Fruit fly (Drosophila melanogaster): ENCODE results near the gene CG10470.
A peak's percentile ranks its signal among the peaks of the same experiment; 100 is the strongest.

Gene CG10470

dm6 chr2L:19068393-19068792, 19.5 kb downstream of the CG10470 start:
- no peak for TF ChIP-seq fd96Ca (GFP tag; IDR thresholded peaks at IDR 0.05)
- no peak for TF ChIP-seq CG10348 (GFP tag; IDR thresholded peaks at IDR 0.05)
- no peak for TF ChIP-seq CG15710 (tag; optimal IDR thresholded peaks at IDR 0.05)
- TF ChIP-seq CG32121 (GFP tag; IDR thresholded peaks at IDR 0.05), result no peak
- no peak for TF ChIP-seq CG8301 (tag; optimal IDR thresholded peaks at IDR 0.05)
- TF ChIP-seq Ets98B (GFP tag; IDR thresholded peaks at IDR 0.05), result no peak
- TF ChIP-seq rn (GFP tag; IDR thresholded peaks at IDR 0.05), result no peak
- TF ChIP-seq Pif1B (GFP tag; optimal IDR thresholded peaks at IDR 0.05), result no peak
- TF ChIP-seq Snoo (tag; optimal IDR thresholded peaks at IDR 0.05), result no peak
- TF ChIP-seq CG8159 (tag; optimal IDR thresholded peaks at IDR 0.05), result no peak
- no peak for TF ChIP-seq CG9948 (tag; optimal IDR thresholded peaks at IDR 0.05)
- no peak for TF ChIP-seq CG12605 (GFP tag; IDR thresholded peaks at IDR 0.05)
- TF ChIP-seq CG14655 (GFP tag; optimal IDR thresholded peaks at IDR 0.05), result no peak
- no peak for TF ChIP-seq CG13204 (GFP tag; optimal IDR thresholded peaks at IDR 0.05)
- TF ChIP-seq EcR (GFP tag; optimal IDR thresholded peaks at IDR 0.05), result no peak
- TF ChIP-seq D1 (tag; optimal IDR thresholded peaks at IDR 0.05), result no peak
- no peak for TF ChIP-seq gl (tag; optimal IDR thresholded peaks at IDR 0.05)
- no peak for TF ChIP-seq CG4496 (GFP tag; IDR thresholded peaks at IDR 0.05)
- TF ChIP-seq CG34367 (tag; optimal IDR thresholded peaks at IDR 0.05), result no peak

- peak; percentile 64; the same call in 2 of the 3 replicates for TF ChIP-seq fd96Ca (GFP tag; IDR thresholded peaks at IDR 0.05)
- TF ChIP-seq Pif1B (GFP tag; optimal IDR thresholded peaks at IDR 0.05), result no peak
These were observed 20.8 kb downstream of the CG10470 start, which contains the start of gene CG10702 for dm6 chr2L:19069548-19070145. TSS of gene CG10702 (minus strand) at chr2L:19069851.

- TF ChIP-seq CG9948 (tag; optimal IDR thresholded peaks at IDR 0.05) (no peak), CG13204 (GFP tag; optimal IDR thresholded peaks at IDR 0.05) (no peak), gl (tag; optimal IDR thresholded peaks at IDR 0.05) (no peak), Ets98B (GFP tag; IDR thresholded peaks at IDR 0.05) (no peak), CG17806 (tag; optimal IDR thresholded peaks at IDR 0.05) (no peak), CG14655 (GFP tag; optimal IDR thresholded peaks at IDR 0.05) (no peak), fd96Ca (GFP tag; IDR thresholded peaks at IDR 0.05) (no peak)
These were observed 22.8 kb downstream of the CG10470 start for dm6 chr2L:19071713-19072112.

- no peak for TF ChIP-seq CG17806 (tag; optimal IDR thresholded peaks at IDR 0.05)
- no peak for TF ChIP-seq Pif1B (GFP tag; optimal IDR thresholded peaks at IDR 0.05)
- no peak for TF ChIP-seq CG32121 (GFP tag; IDR thresholded peaks at IDR 0.05)
- no peak for TF ChIP-seq D1 (tag; optimal IDR thresholded peaks at IDR 0.05)
- no peak for TF ChIP-seq CG12605 (GFP tag; IDR thresholded peaks at IDR 0.05)
- no peak for TF ChIP-seq Ets98B (GFP tag; IDR thresholded peaks at IDR 0.05)
- no peak for TF ChIP-seq CG13204 (GFP tag; optimal IDR thresholded peaks at IDR 0.05)
- no peak for TF ChIP-seq CG34367 (tag; optimal IDR thresholded peaks at IDR 0.05)
- no peak for TF ChIP-seq CG8159 (tag; optimal IDR thresholded peaks at IDR 0.05)
- no peak for TF ChIP-seq rn (GFP tag; IDR thresholded peaks at IDR 0.05)
- TF ChIP-seq gl (tag; optimal IDR thresholded peaks at IDR 0.05), result no peak
- TF ChIP-seq CG15710 (tag; optimal IDR thresholded peaks at IDR 0.05), result no peak
- TF ChIP-seq CG8301 (tag; optimal IDR thresholded peaks at IDR 0.05), result no peak
- TF ChIP-seq fd96Ca (GFP tag; IDR thresholded peaks at IDR 0.05), result no peak
- TF ChIP-seq CG10348 (GFP tag; IDR thresholded peaks at IDR 0.05), result no peak
- TF ChIP-seq Pif1A (GFP tag; optimal IDR thresholded peaks at IDR 0.05), result no peak
- TF ChIP-seq CG9948 (tag; optimal IDR thresholded peaks at IDR 0.05), result no peak
- no peak for TF ChIP-seq EcR (GFP tag; optimal IDR thresholded peaks at IDR 0.05)
- no peak for TF ChIP-seq CG14655 (GFP tag; optimal IDR thresholded peaks at IDR 0.05)
- no peak for TF ChIP-seq Snoo (tag; optimal IDR thresholded peaks at IDR 0.05)
These were observed 25.4 kb downstream of the CG10470 start, which contains the start of gene CG17572 for dm6 chr2L:19074099-19074828. TSS of gene CG17572 (minus strand) at chr2L:19074149.

- TF ChIP-seq gl (tag; optimal IDR thresholded peaks at IDR 0.05) (no peak), fd96Ca (GFP tag; IDR thresholded peaks at IDR 0.05) (no peak), CG34367 (tag; optimal IDR thresholded peaks at IDR 0.05) (no peak), CG15710 (tag; optimal IDR thresholded peaks at IDR 0.05) (no peak), CG17806 (tag; optimal IDR thresholded peaks at IDR 0.05) (no peak), CG14655 (GFP tag; optimal IDR thresholded peaks at IDR 0.05) (no peak), CG8159 (tag; optimal IDR thresholded peaks at IDR 0.05) (no peak), EcR (GFP tag; optimal IDR thresholded peaks at IDR 0.05) (no peak), CG9948 (tag; optimal IDR thresholded peaks at IDR 0.05) (no peak), Snoo (tag; optimal IDR thresholded peaks at IDR 0.05) (no peak), CG10348 (GFP tag; IDR thresholded peaks at IDR 0.05) (no peak), CG12605 (GFP tag; IDR thresholded peaks at IDR 0.05) (no peak), CG13204 (GFP tag; optimal IDR thresholded peaks at IDR 0.05) (no peak), CG8301 (tag; optimal IDR thresholded peaks at IDR 0.05) (no peak), Ets98B (GFP tag; IDR thresholded peaks at IDR 0.05) (no peak)
These were observed 30.1 kb downstream of the CG10470 start, which contains the start of gene CG10700 for dm6 chr2L:19078928-19079327. TSS of gene CG10700 (minus strand) at chr2L:19079028.

DNA sequence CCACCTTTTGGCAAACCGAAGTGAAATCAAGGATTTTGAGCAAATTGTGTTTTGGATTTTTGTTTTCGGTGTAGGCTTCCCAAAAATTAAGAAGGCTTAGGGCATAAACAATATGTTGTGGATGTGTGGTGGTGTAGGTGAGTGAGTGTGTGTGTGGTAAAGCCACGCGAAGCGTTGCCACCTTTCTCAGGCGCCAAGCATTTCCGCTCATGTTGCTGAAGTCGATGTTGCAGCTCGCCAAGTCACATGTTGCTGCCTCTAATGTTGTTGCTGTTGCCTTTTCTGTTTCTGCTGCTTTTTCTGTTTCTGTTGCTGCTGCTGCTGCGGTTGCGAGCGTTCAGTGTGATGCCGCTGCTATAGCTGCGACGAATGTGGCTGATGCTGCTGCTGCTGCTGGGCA, 30.9 kb downstream of the CG10470 start:
- TF ChIP-seq Pif1B (GFP tag; optimal IDR thresholded peaks at IDR 0.05) (no peak), CG32121 (GFP tag; IDR thresholded peaks at IDR 0.05) (no peak), rn (GFP tag; IDR thresholded peaks at IDR 0.05) (no peak), Snoo (tag; optimal IDR thresholded peaks at IDR 0.05) (no peak), D1 (tag; optimal IDR thresholded peaks at IDR 0.05) (no peak), CG8301 (tag; optimal IDR thresholded peaks at IDR 0.05) (no peak), CG10348 (GFP tag; IDR thresholded peaks at IDR 0.05) (no peak), CG14655 (GFP tag; optimal IDR thresholded peaks at IDR 0.05) (no peak), gl (tag; optimal IDR thresholded peaks at IDR 0.05) (no peak), EcR (GFP tag; optimal IDR thresholded peaks at IDR 0.05) (no peak), CG15710 (tag; optimal IDR thresholded peaks at IDR 0.05) (no peak), Ets98B (GFP tag; IDR thresholded peaks at IDR 0.05) (no peak), CG17806 (tag; optimal IDR thresholded peaks at IDR 0.05) (no peak), fd96Ca (GFP tag; IDR thresholded peaks at IDR 0.05) (no peak), CG12605 (GFP tag; IDR thresholded peaks at IDR 0.05) (no peak), CG34367 (tag; optimal IDR thresholded peaks at IDR 0.05) (no peak), CG8159 (tag; optimal IDR thresholded peaks at IDR 0.05) (no peak)
